Worm (Caenorhabditis elegans): ENCODE data around the gene cest-31.

DNA sequence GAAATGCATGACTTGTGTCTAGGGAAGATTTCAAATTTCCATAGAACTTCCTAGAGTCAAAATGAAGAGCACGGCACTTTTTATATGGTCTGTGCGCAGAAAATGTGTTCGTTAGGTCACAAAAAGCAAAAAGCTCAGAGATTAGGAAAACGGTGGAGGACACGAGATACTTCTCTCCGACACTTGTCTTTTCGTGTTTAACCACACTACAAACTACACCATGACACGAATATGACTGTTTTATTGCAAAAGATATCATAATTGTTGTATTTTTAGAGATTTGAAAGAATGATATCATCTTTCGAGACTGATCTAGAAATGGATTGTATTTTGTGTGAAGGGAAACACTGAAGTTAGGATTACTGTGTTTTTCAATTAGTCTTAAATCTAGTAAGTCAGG lies 25.0 kb downstream of the cest-31 start:
- no peak for TF ChIP-seq F23B12.7 (tag; optimal IDR thresholded peaks at IDR 0.05; ENCODE audit: insufficient read depth)
- TF ChIP-seq K12H6.12 (tag; optimal IDR thresholded peaks at IDR 0.05) = no peak
- no peak for TF ChIP-seq mcd-1 (GFP tag; IDR thresholded peaks at IDR 0.05)
- no peak for TF ChIP-seq hmg-20 (GFP tag; IDR thresholded peaks at IDR 0.05)
- no peak for TF ChIP-seq Y56A3A.18 (GFP tag; IDR thresholded peaks at IDR 0.05)
- no peak for TF ChIP-seq pha-4 (tag; optimal IDR thresholded peaks at IDR 0.05)
- no peak for TF ChIP-seq snpc-4 (GFP tag; optimal IDR thresholded peaks at IDR 0.05)
- no peak for TF ChIP-seq snpc-4 (tag; optimal IDR thresholded peaks at IDR 0.05)
- no peak for TF ChIP-seq Y53F4B.3 (GFP tag; IDR thresholded peaks at IDR 0.05)
- no peak for TF ChIP-seq snpc-1.1 (tag; optimal IDR thresholded peaks at IDR 0.05; ENCODE audit: insufficient read depth)
- no peak for TF ChIP-seq ama-1 (optimal IDR thresholded peaks at IDR 0.05)
- TF ChIP-seq ama-1 (GFP tag; optimal IDR thresholded peaks at IDR 0.05) = no peak
- TF ChIP-seq attf-3 (GFP tag; conservative IDR thresholded peaks at IDR 0.05) = no peak
- TF ChIP-seq nfya-1 (tag; optimal IDR thresholded peaks at IDR 0.05; ENCODE audit: borderline replicate concordance, insufficient read depth) = no peak
- no peak for TF ChIP-seq efl-1 (GFP tag; optimal IDR thresholded peaks at IDR 0.05)
